Worm (Caenorhabditis elegans): Measurements from ENCODE around the gene jmjd-5.

Gene jmjd-5

ce11 chrV:11127197-11127596 lies at the start of gene jmjd-5:
Gene jmjd-5 (plus strand): TSS chrV:11127497.
- no peak for TF ChIP-seq die-1 (tag; optimal IDR thresholded peaks at IDR 0.05)
- TF ChIP-seq repo-1 (tag; optimal IDR thresholded peaks at IDR 0.05), result no peak
- no peak for TF ChIP-seq F22D6.2 (tag; optimal IDR thresholded peaks at IDR 0.05)
- no peak for TF ChIP-seq bed-1 (GFP tag; IDR thresholded peaks at IDR 0.05)
- no peak for TF ChIP-seq let-607 (tag; optimal IDR thresholded peaks at IDR 0.05)
- no peak for TF ChIP-seq hlh-12 (tag; optimal IDR thresholded peaks at IDR 0.05)
- no peak for TF ChIP-seq hsf-1 (GFP tag; IDR thresholded peaks at IDR 0.05)

ce11 chrV:11078104-11078724 lies 49.1 kb upstream of the jmjd-5 start, which contains the start of gene act-2:
Gene act-2 (minus strand): TSS chrV:11078154.
- TF ChIP-seq ets-4 (GFP tag; optimal IDR thresholded peaks at IDR 0.05) (no peak), attf-6 (GFP tag; IDR thresholded peaks at IDR 0.05) (peak; percentile 52; the same call in 1 of the 2 replicates), nhr-179 (tag; optimal IDR thresholded peaks at IDR 0.05) (no peak), nhr-27 (tag; optimal IDR thresholded peaks at IDR 0.05) (no peak), ztf-25 (GFP tag; IDR thresholded peaks at IDR 0.05) (no peak), dox-1 (GFP tag; IDR thresholded peaks at IDR 0.05) (peak; percentile 93), lag-1 (GFP tag; IDR thresholded peaks at IDR 0.05) (no peak), attf-5 (GFP tag; optimal IDR thresholded peaks at IDR 0.05) (peak; percentile 62), F49E8.2 (tag; optimal IDR thresholded peaks at IDR 0.05; ENCODE audit: insufficient read depth) (peak; percentile 82), let-607 (tag; optimal IDR thresholded peaks at IDR 0.05) (no peak), ceh-58 (GFP tag; IDR thresholded peaks at IDR 0.05) (no peak), D2030.7 (GFP tag; IDR thresholded peaks at IDR 0.05) (peak; percentile 91), nfya-2 (GFP tag; IDR thresholded peaks at IDR 0.05) (no peak), mxl-1 (tag; optimal IDR thresholded peaks at IDR 0.05) (no peak), sea-2 (GFP tag; IDR thresholded peaks at IDR 0.05) (no peak), repo-1 (tag; optimal IDR thresholded peaks at IDR 0.05) (no peak), pha-4 (tag; optimal IDR thresholded peaks at IDR 0.05) (no peak), tbx-9 (tag; optimal IDR thresholded peaks at IDR 0.05; ENCODE audit: borderline replicate concordance) (no peak), aptf-3 (GFP tag; IDR thresholded peaks at IDR 0.05) (no peak), attf-3 (GFP tag; conservative IDR thresholded peaks at IDR 0.05) (no peak), pbrm-1 (GFP tag; IDR thresholded peaks at IDR 0.05) (peak; percentile 85), rpc-1 (optimal IDR thresholded peaks at IDR 0.05) (peak; percentile 8), rpc-1 (tag; optimal IDR thresholded peaks at IDR 0.05) (no peak), C17E4.6 (GFP tag; IDR thresholded peaks at IDR 0.05) (peak; percentile 76), ama-1 (optimal IDR thresholded peaks at IDR 0.05) (no peak), ama-1 (GFP tag; optimal IDR thresholded peaks at IDR 0.05) (no peak), ceh-91 (GFP tag; IDR thresholded peaks at IDR 0.05) (peak; percentile 86), tbp1 (GFP tag; optimal IDR thresholded peaks at IDR 0.05) (peak; percentile 53), dpff-1 (tag; optimal IDR thresholded peaks at IDR 0.05) (no peak), F39B2.1 (GFP tag; IDR thresholded peaks at IDR 0.05) (no peak), C06A6.2 (GFP tag; conservative IDR thresholded peaks at IDR 0.05) (no peak), ZK185.1 (tag; optimal IDR thresholded peaks at IDR 0.05; ENCODE audit: poor library complexity, severe bottlenecking) (no peak), hrde-1 (tag; optimal IDR thresholded peaks at IDR 0.05; ENCODE audit: borderline replicate concordance) (peak; percentile 38), hlh-26 (GFP tag; conservative IDR thresholded peaks at IDR 0.05) (no peak), F55B11.4 (tag; optimal IDR thresholded peaks at IDR 0.05; ENCODE audit: borderline replicate concordance, insufficient read depth) (no peak), madf-10 (tag; optimal IDR thresholded peaks at IDR 0.05) (no peak), ztf-18 (tag; optimal IDR thresholded peaks at IDR 0.05) (no peak), snpc-4 (GFP tag; optimal IDR thresholded peaks at IDR 0.05) (no peak), snpc-4 (tag; optimal IDR thresholded peaks at IDR 0.05) (peak in 3 of 4 experiments; percentile 17 to 56 (median 55)), ceh-40 (GFP tag; IDR thresholded peaks at IDR 0.05) (no peak), lsy-27 (tag; optimal IDR thresholded peaks at IDR 0.05; ENCODE audit: borderline replicate concordance, insufficient read depth) (no peak), B0019.2 (GFP tag; conservative IDR thresholded peaks at IDR 0.05) (peak; percentile 75; the same call in 1 of the 2 replicates)

All from whole organism, young adult.